Fruit fly (Drosophila melanogaster) whole organism, pupa: ENCODE results near the gene CG31097.

ENCODE experiments used
- CG10348 ChIP-seq: fragments of 200-800 bp; sonication (Bioruptor generic); IDR thresholded peaks from 2 replicates; pipeline ENCODE4 v1.3.6; 2022; ENCODE audit warnings: missing biosample characterization, missing genetic modification characterization
- CG12605 ChIP-seq: fragments of 200-800 bp; sonication (Bioruptor generic); IDR thresholded peaks from 2 replicates; pipeline ENCODE4 v1.3.6; 2022; ENCODE audit warnings: missing biosample characterization, missing genetic modification characterization
- CG13204 ChIP-seq: fragments of 200-800 bp; sonication (Bioruptor generic); optimal IDR thresholded peaks from 2 replicates; lab custom pipeline; 2018; ENCODE audit warnings: missing biosample characterization, mild to moderate bottlenecking, missing genetic modification characterization, moderate library complexity
- CG14655 ChIP-seq: fragments of 200-800 bp; sonication (Bioruptor generic); optimal IDR thresholded peaks from 3 replicates; lab custom pipeline; 2017; ENCODE audit warnings: mild to moderate bottlenecking, missing biosample characterization, missing genetic modification reagents, missing genetic modification characterization
- CG15710 ChIP-seq: fragments of 200-800 bp; sonication (Bioruptor generic); optimal IDR thresholded peaks from 2 replicates; lab custom pipeline; 2018; ENCODE audit warnings: missing biosample characterization, mild to moderate bottlenecking, missing genetic modification characterization, moderate library complexity
- CG17806 ChIP-seq: fragments of 200-800 bp; sonication (Bioruptor generic); optimal IDR thresholded peaks from 2 replicates; lab custom pipeline; 2018; ENCODE audit warnings: missing biosample characterization, mild to moderate bottlenecking, missing genetic modification characterization, moderate library complexity
- CG32121 ChIP-seq: fragments of 200-800 bp; sonication (Bioruptor generic); IDR thresholded peaks from 2 replicates; pipeline ENCODE4 v1.3.6; 2022; ENCODE audit warnings: missing biosample characterization, missing genetic modification characterization
- CG34367 ChIP-seq: fragments of 200-800 bp; sonication (Bioruptor generic); optimal IDR thresholded peaks from 2 replicates; lab custom pipeline; 2018; ENCODE audit warnings: missing biosample characterization, mild to moderate bottlenecking, missing genetic modification characterization
- CG4496 ChIP-seq: fragments of 200-800 bp; sonication (Bioruptor generic); IDR thresholded peaks from 3 replicates; pipeline ENCODE4 v1.3.6; 2022; ENCODE audit warnings: missing biosample characterization, missing genetic modification characterization
- CG8159 ChIP-seq: fragments of 200-800 bp; sonication (Bioruptor generic); optimal IDR thresholded peaks from 3 replicates; lab custom pipeline; 2018; ENCODE audit warnings: missing biosample characterization, mild to moderate bottlenecking, missing genetic modification characterization, moderate library complexity
- CG8301 ChIP-seq: fragments of 200-800 bp; sonication (Bioruptor generic); optimal IDR thresholded peaks from 2 replicates; lab custom pipeline; 2018; ENCODE audit warnings: missing biosample characterization, mild to moderate bottlenecking, missing genetic modification characterization
- CG9948 ChIP-seq: fragments of 200-800 bp; sonication (Bioruptor generic); optimal IDR thresholded peaks from 2 replicates; lab custom pipeline; 2018; ENCODE audit warnings: missing biosample characterization, mild to moderate bottlenecking, missing genetic modification characterization, moderate library complexity
- D1 ChIP-seq: fragments of 200-800 bp; sonication (Bioruptor generic); optimal IDR thresholded peaks from 2 replicates; lab custom pipeline; 2018; ENCODE audit warnings: missing biosample characterization, mild to moderate bottlenecking, missing genetic modification characterization, moderate library complexity
- EcR ChIP-seq: fragments of 200-800 bp; sonication (Bioruptor generic); optimal IDR thresholded peaks from 3 replicates; lab custom pipeline; 2019; ENCODE audit warnings: missing biosample characterization, missing genetic modification characterization, mild to moderate bottlenecking, moderate library complexity, missing genetic modification reagents
- Ets98B ChIP-seq: fragments of 200-800 bp; sonication (Bioruptor generic); IDR thresholded peaks from 2 replicates; pipeline ENCODE4 v1.3.6; 2022; ENCODE audit warnings: missing biosample characterization, missing genetic modification characterization
- Pif1A ChIP-seq: fragments of 200-800 bp; sonication (Bioruptor generic); optimal IDR thresholded peaks from 3 replicates; lab custom pipeline; 2016; ENCODE audit warnings: missing biosample characterization, missing genetic modification characterization
- Pif1B ChIP-seq: fragments of 200-800 bp; sonication (Bioruptor generic); optimal IDR thresholded peaks from 3 replicates; lab custom pipeline; 2016; ENCODE audit warnings: missing biosample characterization, missing genetic modification characterization
- Snoo ChIP-seq: fragments of 200-800 bp; sonication (Bioruptor generic); optimal IDR thresholded peaks from 3 replicates; lab custom pipeline; 2017; ENCODE audit warnings: missing biosample characterization, mild to moderate bottlenecking, missing genetic modification characterization, inconsistent platforms
- fd96Ca ChIP-seq: fragments of 200-800 bp; sonication (Bioruptor generic); IDR thresholded peaks from 3 replicates; pipeline ENCODE4 v1.3.6; 2022; ENCODE audit warnings: missing biosample characterization, missing genetic modification characterization
- gl ChIP-seq: fragments of 200-800 bp; sonication (Bioruptor generic); optimal IDR thresholded peaks from 2 replicates; lab custom pipeline; 2018; ENCODE audit warnings: missing biosample characterization, mild to moderate bottlenecking, missing genetic modification characterization
- rn ChIP-seq: fragments of 200-800 bp; sonication (Bioruptor generic); IDR thresholded peaks from 2 replicates; pipeline ENCODE4 v1.3.6; 2022; ENCODE audit warnings: missing biosample characterization, missing genetic modification characterization

CG31097 gene

dm6 chr3R:25297678-25298077, at the start of gene CG31097:
TSS of gene CG31097 (minus strand) at chr3R:25297778.
- TF ChIP-seq CG13204 (GFP tag; lab: Kevin White, UChicago) (no peak), CG14655 (GFP tag; lab: Kevin White, UChicago) (no peak), rn (no peak), CG4496 (GFP tag; lab: Robert Waterston, UW) (no peak), EcR (no peak), CG17806 (tag; lab: Kevin White, UChicago) (no peak), gl (tag; lab: Kevin White, UChicago) (no peak), CG12605 (no peak), CG8159 (tag; lab: Kevin White, UChicago) (no peak), Pif1B (GFP tag; lab: Kevin White, UChicago) (no peak), Pif1A (GFP tag; lab: Kevin White, UChicago) (no peak), D1 (tag; lab: Kevin White, UChicago) (no peak), CG10348 (no peak), Snoo (tag; lab: Kevin White, UChicago) (no peak), CG15710 (tag; lab: Kevin White, UChicago) (no peak), CG32121 (GFP tag; lab: Robert Waterston, UW) (no peak), fd96Ca (no peak), CG9948 (tag; lab: Kevin White, UChicago) (no peak), Ets98B (GFP tag; lab: Robert Waterston, UW) (no peak), CG8301 (no peak)

dm6 chr3R:25346899-25347298, 49.3 kb upstream of the CG31097 start, which contains the start of gene tobi:
TSS of gene tobi (minus strand) at chr3R:25346921.
- TF ChIP-seq CG13204 (GFP tag; lab: Kevin White, UChicago), result no peak
- TF ChIP-seq CG15710 (tag; lab: Kevin White, UChicago), result no peak
- no peak for TF ChIP-seq rn
- TF ChIP-seq Ets98B (GFP tag; lab: Robert Waterston, UW), result no peak
- TF ChIP-seq D1 (tag; lab: Kevin White, UChicago), result no peak
- TF ChIP-seq Pif1A (GFP tag; lab: Kevin White, UChicago), result no peak
- no peak for TF ChIP-seq CG32121 (GFP tag; lab: Robert Waterston, UW)
- TF ChIP-seq CG34367 (tag; lab: Kevin White, UChicago), result no peak
- TF ChIP-seq CG17806 (tag; lab: Kevin White, UChicago), result no peak
- no peak for TF ChIP-seq CG12605
- TF ChIP-seq CG8159 (tag; lab: Kevin White, UChicago), result no peak
- TF ChIP-seq CG9948 (tag; lab: Kevin White, UChicago), result no peak
- no peak for TF ChIP-seq Pif1B (GFP tag; lab: Kevin White, UChicago)
- no peak for TF ChIP-seq CG14655 (GFP tag; lab: Kevin White, UChicago)
- no peak for TF ChIP-seq CG8301

- no peak for TF ChIP-seq CG17806 (tag; lab: Kevin White, UChicago)
- no peak for TF ChIP-seq CG10348
- TF ChIP-seq Pif1A (GFP tag; lab: Kevin White, UChicago), result no peak
- TF ChIP-seq CG12605, result no peak
- TF ChIP-seq CG15710 (tag; lab: Kevin White, UChicago), result no peak
- TF ChIP-seq CG9948 (tag; lab: Kevin White, UChicago), result no peak
- TF ChIP-seq fd96Ca, result no peak
- no peak for TF ChIP-seq Snoo (tag; lab: Kevin White, UChicago)
- TF ChIP-seq CG14655 (GFP tag; lab: Kevin White, UChicago), result no peak
- TF ChIP-seq CG32121 (GFP tag; lab: Robert Waterston, UW), result no peak
- TF ChIP-seq CG13204 (GFP tag; lab: Kevin White, UChicago), result no peak
- TF ChIP-seq Ets98B (GFP tag; lab: Robert Waterston, UW), result no peak
- TF ChIP-seq Pif1B (GFP tag; lab: Kevin White, UChicago), result no peak
- no peak for TF ChIP-seq rn
- TF ChIP-seq D1 (tag; lab: Kevin White, UChicago), result no peak
- TF ChIP-seq CG4496 (GFP tag; lab: Robert Waterston, UW), result no peak
- TF ChIP-seq CG8159 (tag; lab: Kevin White, UChicago), result no peak
- no peak for TF ChIP-seq CG34367 (tag; lab: Kevin White, UChicago)
- TF ChIP-seq CG8301, result no peak
- TF ChIP-seq gl (tag; lab: Kevin White, UChicago), result no peak
These were observed 42.4 kb upstream of the CG31097 start, which contains the start of gene rha for dm6 chr3R:25339952-25340351. TSS of gene rha (plus strand) at chr3R:25340252.

dm6 chr3R:25335065-25335464, 37.5 kb upstream of the CG31097 start, which contains the start of the genes CG10669 and CG11902:
TSS of gene CG10669 (minus strand) at chr3R:25335243.
TSS of gene CG11902 (plus strand) at chr3R:25335257.
- no peak for TF ChIP-seq CG9948 (tag; lab: Kevin White, UChicago)
- TF ChIP-seq CG12605, result no peak
- TF ChIP-seq CG8301, result no peak
- TF ChIP-seq EcR, result no peak

- TF ChIP-seq CG8159 (tag; lab: Kevin White, UChicago), result no peak
- no peak for TF ChIP-seq fd96Ca
- TF ChIP-seq CG32121 (GFP tag; lab: Robert Waterston, UW), result no peak
- TF ChIP-seq Pif1A (GFP tag; lab: Kevin White, UChicago), result no peak
- TF ChIP-seq CG12605, result no peak
- TF ChIP-seq CG9948 (tag; lab: Kevin White, UChicago), result no peak
- TF ChIP-seq CG17806 (tag; lab: Kevin White, UChicago), result no peak
- no peak for TF ChIP-seq Pif1B (GFP tag; lab: Kevin White, UChicago)
- TF ChIP-seq rn, result no peak
- TF ChIP-seq CG15710 (tag; lab: Kevin White, UChicago), result no peak
- no peak for TF ChIP-seq CG10348
- no peak for TF ChIP-seq CG13204 (GFP tag; lab: Kevin White, UChicago)
- TF ChIP-seq Ets98B (GFP tag; lab: Robert Waterston, UW), result no peak
- TF ChIP-seq EcR, result no peak
- no peak for TF ChIP-seq Snoo (tag; lab: Kevin White, UChicago)
These were observed 33.5 kb upstream of the CG31097 start, which contains the start of gene CHKov2 for dm6 chr3R:25331103-25331502. TSS of gene CHKov2 (minus strand) at chr3R:25331203.

- TF ChIP-seq CG10348 (no peak), CG14655 (GFP tag; lab: Kevin White, UChicago) (no peak), CG15710 (tag; lab: Kevin White, UChicago) (no peak), Ets98B (GFP tag; lab: Robert Waterston, UW) (peak; percentile 21; the same call in 1 of the 2 replicates), CG4496 (GFP tag; lab: Robert Waterston, UW) (peak; percentile 59; the same call in 2 of the 3 replicates), CG8301 (no peak), CG34367 (tag; lab: Kevin White, UChicago) (no peak), CG17806 (tag; lab: Kevin White, UChicago) (no peak), CG12605 (0 out of 2 replicates have a peak, but pooled peaks have one; percentile 20), CG13204 (GFP tag; lab: Kevin White, UChicago) (no peak), CG8159 (tag; lab: Kevin White, UChicago) (no peak), CG32121 (GFP tag; lab: Robert Waterston, UW) (0 out of 2 replicates have a peak, but pooled peaks have one; percentile 29), EcR (no peak), Pif1A (GFP tag; lab: Kevin White, UChicago) (no peak), fd96Ca (no peak), CG9948 (tag; lab: Kevin White, UChicago) (no peak), gl (tag; lab: Kevin White, UChicago) (no peak)
These were observed 31.5 kb upstream of the CG31097 start, which contains the start of gene CHKov1 for dm6 chr3R:25329079-25329478. TSS of gene CHKov1 (minus strand) at chr3R:25329316.
